Worm (Caenorhabditis elegans) whole organism, L2 larva: Measurements from ENCODE around the gene top-2.

ENCODE experiments used
- C34F6.9 ChIP-seq: fragments of 150-350 bp; optimal IDR thresholded peaks from 2 replicates; lab custom pipeline; 2014; ENCODE audit warnings: missing biosample characterization, missing genetic modification characterization
- F13H6.1 ChIP-seq: sonication (generic microtip); optimal IDR thresholded peaks from 2 replicates; lab custom pipeline; 2016; ENCODE audit warnings: missing genetic modification characterization, missing compliant biosample characterization
- R02D3.7 ChIP-seq: fragments of 150-350 bp; optimal IDR thresholded peaks from 2 replicates; lab custom pipeline; 2014; ENCODE audit warnings: missing biosample characterization, missing genetic modification characterization
- Y55F3AM.14 ChIP-seq: fragments of 200-800 bp; sonication (Bioruptor generic); optimal IDR thresholded peaks from 2 replicates; lab custom pipeline; 2018; ENCODE audit warnings: mild to moderate bottlenecking, missing genetic modification characterization, missing compliant biosample characterization
- ZK546.5 ChIP-seq: sonication (generic microtip); optimal IDR thresholded peaks from 2 replicates; lab custom pipeline; 2017; ENCODE audit warnings: missing biosample characterization, missing genetic modification characterization
- alr-1 ChIP-seq: fragments of 150-350 bp; optimal IDR thresholded peaks from 2 replicates; lab custom pipeline; 2014; ENCODE audit warnings: missing biosample characterization, missing genetic modification characterization
- ama-1 ChIP-seq: fragments of 150-350 bp; optimal IDR thresholded peaks from 2 replicates; lab custom pipeline; 2018; ENCODE audit warnings: inconsistent platforms
- blmp-1 ChIP-seq: sonication (generic microtip); optimal IDR thresholded peaks from 2 replicates; lab custom pipeline; 2017; ENCODE audit warnings: missing genetic modification characterization, mild to moderate bottlenecking, missing compliant biosample characterization, antibody characterized with exemption, moderate library complexity; ENCODE audit not compliant: insufficient read depth
- ceh-16 ChIP-seq: fragments of 150-350 bp; optimal IDR thresholded peaks from 2 replicates; lab custom pipeline; 2014; ENCODE audit warnings: missing biosample characterization, missing genetic modification characterization
- dmd-4 ChIP-seq: sonication (generic microtip); optimal IDR thresholded peaks from 2 replicates; lab custom pipeline; 2017; ENCODE audit warnings: missing biosample characterization, missing genetic modification characterization
- elt-1 ChIP-seq: fragments of 150-350 bp; optimal IDR thresholded peaks from 2 replicates; lab custom pipeline; 2014; ENCODE audit warnings: missing biosample characterization, missing genetic modification characterization
- elt-3 ChIP-seq: sonication (generic microtip); optimal IDR thresholded peaks from 2 replicates; lab custom pipeline; 2017; ENCODE audit warnings: missing biosample characterization, missing genetic modification characterization
- lin-11 ChIP-seq: fragments of 150-350 bp; sonication (generic microtip); optimal IDR thresholded peaks from 2 replicates; lab custom pipeline; 2014; ENCODE audit warnings: missing biosample characterization, missing genetic modification characterization, inconsistent platforms, mixed read lengths
- lin-13 ChIP-seq: fragments of 150-350 bp; optimal IDR thresholded peaks from 2 replicates; lab custom pipeline; 2014; ENCODE audit warnings: missing biosample characterization, missing genetic modification reagents, missing genetic modification characterization
- lin-39 ChIP-seq: fragments of 150-350 bp; optimal IDR thresholded peaks from 2 replicates; lab custom pipeline; 2014; ENCODE audit warnings: missing biosample characterization, missing genetic modification reagents, missing genetic modification characterization
- mab-5 ChIP-seq: fragments of 150-350 bp; optimal IDR thresholded peaks from 2 replicates; lab custom pipeline; 2014; ENCODE audit warnings: missing biosample characterization, missing genetic modification characterization
- mbf-1 ChIP-seq: sonication (generic microtip); optimal IDR thresholded peaks from 2 replicates; lab custom pipeline; 2017; ENCODE audit warnings: missing biosample characterization, missing genetic modification characterization
- mdl-1 ChIP-seq, 2 experiments: fragments of 150-350 bp in 1 of 2; sonication (generic microtip) in 1 of 2; optimal IDR thresholded peaks; 2 replicates each; lab custom pipeline; 2017; ENCODE audit warnings: missing biosample characterization in 2 of 2, missing genetic modification characterization in 2 of 2
- nhr-12 ChIP-seq: fragments of 150-350 bp; optimal IDR thresholded peaks from 2 replicates; lab custom pipeline; 2014; ENCODE audit warnings: missing biosample characterization, missing genetic modification characterization
- nhr-129 ChIP-seq: fragments of 150-350 bp; optimal IDR thresholded peaks from 2 replicates; lab custom pipeline; 2014; ENCODE audit warnings: missing biosample characterization, missing genetic modification characterization
- nhr-21 ChIP-seq: fragments of 150-350 bp; optimal IDR thresholded peaks from 2 replicates; lab custom pipeline; 2014; ENCODE audit warnings: missing biosample characterization, missing genetic modification characterization
- nhr-237 ChIP-seq: fragments of 150-350 bp; optimal IDR thresholded peaks from 2 replicates; lab custom pipeline; 2014; ENCODE audit warnings: missing biosample characterization, missing genetic modification characterization
- nhr-25 ChIP-seq: fragments of 150-350 bp; sonication (generic microtip); optimal IDR thresholded peaks from 3 replicates; lab custom pipeline; 2014; ENCODE audit warnings: missing biosample characterization, missing genetic modification characterization
- nhr-6 ChIP-seq: fragments of 150-350 bp; optimal IDR thresholded peaks from 2 replicates; lab custom pipeline; 2014; ENCODE audit warnings: missing biosample characterization, missing genetic modification characterization
- nhr-77 ChIP-seq: fragments of 150-350 bp; optimal IDR thresholded peaks from 2 replicates; lab custom pipeline; 2014; ENCODE audit warnings: missing biosample characterization, missing genetic modification characterization
- peb-1 ChIP-seq: fragments of 150-350 bp; optimal IDR thresholded peaks from 2 replicates; lab custom pipeline; 2014; ENCODE audit warnings: missing biosample characterization, missing genetic modification characterization
- sem-4 ChIP-seq: fragments of 150-350 bp; optimal IDR thresholded peaks from 2 replicates; lab custom pipeline; 2014; ENCODE audit warnings: missing biosample characterization, missing genetic modification reagents, missing genetic modification characterization
- skn-1 ChIP-seq: sonication (generic microtip); optimal IDR thresholded peaks from 2 replicates; lab custom pipeline; 2017; ENCODE audit warnings: missing biosample characterization, missing genetic modification characterization
- sma-3 ChIP-seq: sonication (generic microtip); optimal IDR thresholded peaks from 2 replicates; lab custom pipeline; 2016; ENCODE audit warnings: missing genetic modification reagents, missing genetic modification characterization, missing compliant biosample characterization
- sma-9 ChIP-seq, 2 experiments: fragments of 150-350 bp in 1 of 2; sonication (generic microtip) in 1 of 2; optimal IDR thresholded peaks; 2 replicates each; lab custom pipeline; 2014 to 2016; ENCODE audit warnings: missing genetic modification characterization in 2 of 2, mild to moderate bottlenecking in 1 of 2, missing biosample characterization in 1 of 2, missing compliant biosample characterization in 1 of 2, missing genetic modification reagents in 1 of 2, moderate library complexity in 1 of 2
- unc-55 ChIP-seq: fragments of 150-350 bp; sonication (generic microtip); optimal IDR thresholded peaks from 3 replicates; lab custom pipeline; 2014; ENCODE audit warnings: missing biosample characterization, missing genetic modification reagents, missing genetic modification characterization
- zag-1 ChIP-seq: fragments of 150-350 bp; optimal IDR thresholded peaks from 2 replicates; lab custom pipeline; 2014; ENCODE audit warnings: missing biosample characterization, missing genetic modification characterization
- ztf-1 ChIP-seq: fragments of 200-800 bp; sonication (Bioruptor generic); conservative IDR thresholded peaks from 2 replicates; pipeline ENCODE4 v1.3.6; 2022; ENCODE audit warnings: missing genetic modification characterization, missing compliant biosample characterization
- ztf-4 ChIP-seq: fragments of 150-350 bp; optimal IDR thresholded peaks from 2 replicates; lab custom pipeline; 2014; ENCODE audit warnings: missing biosample characterization, missing genetic modification characterization

top-2 gene

ce11 chrII:11893323-11893722 lies 18.4 kb downstream of the top-2 start, which contains the start of gene ZK930.2:
TSS of gene ZK930.2 (minus strand) at chrII:11893423.
- TF ChIP-seq skn-1 (tag; lab: Kevin White, UChicago) = no peak
- TF ChIP-seq nhr-25 (tag; lab: Kevin White, UChicago) = no peak
- no peak for TF ChIP-seq lin-13 (GFP tag; lab: Kevin White, UChicago)
- no peak for TF ChIP-seq nhr-6 (tag; lab: Kevin White, UChicago)
- TF ChIP-seq nhr-237 = no peak
- no peak for TF ChIP-seq mbf-1 (tag; lab: Kevin White, UChicago)
- TF ChIP-seq lin-11 (tag; lab: Kevin White, UChicago) = no peak
- no peak for TF ChIP-seq ztf-4 (tag; lab: Kevin White, UChicago)
- TF ChIP-seq nhr-77 (tag; lab: Kevin White, UChicago) = no peak
- TF ChIP-seq peb-1 (tag; lab: Kevin White, UChicago) = no peak
- no peak for TF ChIP-seq mdl-1 (tag; optimal IDR thresholded peaks at IDR 0.05; lab: Kevin White, UChicago)
- no peak for TF ChIP-seq ZK546.5
- no peak for TF ChIP-seq alr-1 (tag; lab: Kevin White, UChicago)

ce11 chrII:11899761-11900160 lies 24.8 kb downstream of the top-2 start:
- no peak for TF ChIP-seq peb-1 (tag; lab: Kevin White, UChicago)
- TF ChIP-seq R02D3.7 (tag; lab: Kevin White, UChicago) = no peak
- no peak for TF ChIP-seq mab-5 (tag; lab: Kevin White, UChicago)
- TF ChIP-seq sma-9 (GFP tag; optimal IDR thresholded peaks at IDR 0.05; lab: Kevin White, UChicago) = no peak
- no peak for TF ChIP-seq sma-9 (tag; optimal IDR thresholded peaks at IDR 0.05; lab: Kevin White, UChicago)
- TF ChIP-seq elt-3 = no peak
- no peak for TF ChIP-seq ceh-16 (tag; lab: Kevin White, UChicago)
- TF ChIP-seq Y55F3AM.14 (GFP tag; lab: Kevin White, UChicago) = no peak

- no peak for TF ChIP-seq ama-1 (lab: Kevin White, UChicago)
- no peak for TF ChIP-seq ztf-1
- TF ChIP-seq lin-39 = no peak
- TF ChIP-seq C34F6.9 (tag; lab: Kevin White, UChicago) = no peak
- no peak for TF ChIP-seq unc-55 (GFP tag; lab: Kevin White, UChicago)
- TF ChIP-seq Y55F3AM.14 (GFP tag; lab: Kevin White, UChicago) = no peak
- no peak for TF ChIP-seq nhr-6 (tag; lab: Kevin White, UChicago)
- no peak for TF ChIP-seq skn-1 (tag; lab: Kevin White, UChicago)
- no peak for TF ChIP-seq sma-9 (GFP tag; optimal IDR thresholded peaks at IDR 0.05; lab: Kevin White, UChicago)
- no peak for TF ChIP-seq sma-9 (tag; optimal IDR thresholded peaks at IDR 0.05; lab: Kevin White, UChicago)
- TF ChIP-seq dmd-4 = no peak
- no peak for TF ChIP-seq elt-3
- no peak for TF ChIP-seq zag-1 (tag; lab: Kevin White, UChicago)
These were observed 26.2 kb downstream of the top-2 start, which contains the start of gene vab-23 for ce11 chrII:11901110-11901509. TSS of gene vab-23 (minus strand) at chrII:11901210.

- TF ChIP-seq sma-3 (GFP tag; lab: Kevin White, UChicago) (no peak), mab-5 (tag; lab: Kevin White, UChicago) (peak; percentile 26)
These were observed 27.3 kb downstream of the top-2 start for ce11 chrII:11902203-11902602.

- no peak for TF ChIP-seq dmd-4
- no peak for TF ChIP-seq blmp-1 (tag; lab: Kevin White, UChicago)
- no peak for TF ChIP-seq nhr-12 (tag; lab: Kevin White, UChicago)
- TF ChIP-seq nhr-25 (tag; lab: Kevin White, UChicago) = no peak
- no peak for TF ChIP-seq ceh-16 (tag; lab: Kevin White, UChicago)
- no peak for TF ChIP-seq ama-1 (lab: Kevin White, UChicago)
- no peak for TF ChIP-seq nhr-129
- no peak for TF ChIP-seq nhr-21
- no peak for TF ChIP-seq F13H6.1 (tag; lab: Kevin White, UChicago)
- TF ChIP-seq elt-1 (tag; lab: Kevin White, UChicago) = no peak
- no peak for TF ChIP-seq sem-4 (tag; lab: Kevin White, UChicago)
These were observed 30.1 kb downstream of the top-2 start for ce11 chrII:11905023-11905422.
